Worm (Caenorhabditis elegans): ENCODE data around the gene mig-22.

mig-22 gene

DNA sequence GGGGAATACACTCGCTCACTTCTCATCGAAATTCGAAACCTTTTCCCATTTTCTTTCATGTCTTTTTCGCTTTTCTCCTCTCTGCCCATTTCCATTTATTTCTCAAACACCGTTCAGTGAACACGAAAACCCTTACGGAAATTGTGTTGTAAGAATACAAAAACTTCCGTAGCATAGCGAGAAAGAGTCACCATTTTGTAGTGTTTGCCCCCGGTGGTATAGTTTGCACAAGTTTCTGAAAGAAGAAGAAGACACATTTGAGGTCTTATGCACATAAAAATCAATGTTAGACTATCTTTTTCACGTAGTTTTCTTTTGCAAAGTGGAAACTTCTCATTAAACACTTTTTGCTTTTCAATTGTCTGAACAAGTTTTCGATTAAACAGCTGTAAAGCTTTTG lies 48.0 kb downstream of the mig-22 start:
- TF ChIP-seq ttx-3 (tag; optimal IDR thresholded peaks at IDR 0.05) (no peak), C38D4.7 (GFP tag; optimal IDR thresholded peaks at IDR 0.05) (no peak), tbx-7 (tag; optimal IDR thresholded peaks at IDR 0.05) (no peak), hlh-6 (tag; optimal IDR thresholded peaks at IDR 0.05) (no peak), sox-4 (tag; optimal IDR thresholded peaks at IDR 0.05) (no peak), ceh-30 (tag; optimal IDR thresholded peaks at IDR 0.05) (no peak), npax-4 (tag; optimal IDR thresholded peaks at IDR 0.05) (no peak), unc-86 (tag; optimal IDR thresholded peaks at IDR 0.05) (no peak), pag-3 (tag; optimal IDR thresholded peaks at IDR 0.05; ENCODE audit: borderline replicate concordance) (no peak), ceh-14 (tag; optimal IDR thresholded peaks at IDR 0.05) (no peak), elt-2 (tag; optimal IDR thresholded peaks at IDR 0.05) (no peak), ceh-9 (tag; optimal IDR thresholded peaks at IDR 0.05) (no peak), hlh-15 (tag; optimal IDR thresholded peaks at IDR 0.05) (no peak)

DNA sequence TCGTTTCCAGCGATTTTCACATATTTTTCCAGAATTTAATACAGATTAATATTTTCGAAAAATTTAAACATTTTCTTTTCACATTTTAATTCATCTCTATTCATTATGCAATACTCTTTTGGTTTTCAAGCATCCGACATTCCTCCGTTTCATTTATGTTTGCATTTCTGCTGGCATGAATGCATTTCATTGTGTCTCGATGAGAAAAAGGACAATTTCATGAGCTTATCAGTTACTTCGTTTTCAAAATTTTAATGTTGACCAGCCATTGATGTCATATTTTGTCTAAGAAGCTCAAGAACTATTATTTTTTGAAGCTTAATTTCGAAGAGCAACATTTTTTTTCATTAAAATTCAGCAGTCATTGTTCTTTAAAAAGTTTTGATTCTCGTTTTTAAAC lies 48.5 kb downstream of the mig-22 start:
- TF ChIP-seq elt-2 (tag; optimal IDR thresholded peaks at IDR 0.05) (no peak), gmeb-2 (tag; optimal IDR thresholded peaks at IDR 0.05) (no peak), pag-3 (tag; optimal IDR thresholded peaks at IDR 0.05; ENCODE audit: borderline replicate concordance) (no peak), K02D7.2 (tag; optimal IDR thresholded peaks at IDR 0.05) (no peak), eyg-1 (tag; optimal IDR thresholded peaks at IDR 0.05) (no peak), fkh-6 (tag; optimal IDR thresholded peaks at IDR 0.05) (no peak)

DNA sequence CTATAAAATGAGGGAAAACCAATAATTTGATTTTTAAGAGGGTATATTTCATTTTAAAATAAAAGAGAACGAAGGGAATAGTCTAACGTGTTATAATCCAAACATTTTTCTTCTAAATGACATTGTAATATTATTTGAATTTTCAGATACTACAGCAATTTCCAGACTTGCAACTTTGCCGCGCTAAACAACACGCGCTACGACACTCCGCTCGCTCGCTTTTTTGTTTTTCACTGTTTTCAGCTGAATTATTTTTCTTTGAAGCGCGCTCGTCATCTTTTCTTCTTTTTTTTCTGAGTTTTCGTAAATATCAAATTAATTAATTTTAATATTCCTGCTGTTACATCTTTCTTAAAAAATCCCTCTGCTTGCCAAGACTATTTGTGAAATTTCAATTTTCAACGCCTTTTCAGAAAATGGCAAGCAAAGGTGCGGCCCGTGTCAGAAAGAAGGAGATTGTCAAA lies 49.9 kb downstream of the mig-22 start, which contains the start of gene mrpl-11:
mrpl-11 (plus strand) TSS at position 414 of the 464 bp plus-strand sequence.
- no peak for TF ChIP-seq odd-2 (tag; optimal IDR thresholded peaks at IDR 0.05)
- TF ChIP-seq nhr-11 (tag; optimal IDR thresholded peaks at IDR 0.05): no peak
- no peak for TF ChIP-seq lin-11 (tag; optimal IDR thresholded peaks at IDR 0.05)
- no peak for TF ChIP-seq sdc-2 (tag; optimal IDR thresholded peaks at IDR 0.05)
- TF ChIP-seq unc-3 (GFP tag; conservative IDR thresholded peaks at IDR 0.05): no peak
- no peak for TF ChIP-seq unc-3 (tag; optimal IDR thresholded peaks at IDR 0.05)
- TF ChIP-seq Y22D7AL.16 (tag; optimal IDR thresholded peaks at IDR 0.05): no peak

DNA sequence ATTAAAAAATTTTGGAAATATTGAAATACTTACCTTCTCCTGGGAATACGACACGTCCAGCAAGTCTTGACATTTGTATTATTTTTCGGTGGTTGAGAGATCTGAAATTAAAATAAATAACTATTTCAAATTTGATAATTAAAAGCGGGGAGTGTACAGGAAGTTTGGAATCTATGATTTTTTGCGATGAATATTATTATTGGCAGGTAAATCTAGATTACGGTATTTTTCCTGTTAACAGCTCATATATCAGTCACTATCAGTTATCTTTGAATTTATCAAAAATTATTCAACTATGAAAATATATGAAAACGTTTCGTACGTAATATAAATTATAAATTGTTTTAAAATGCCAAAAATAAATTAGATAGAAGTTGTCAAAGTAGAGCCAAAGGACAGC lies 51.1 kb downstream of the mig-22 start, which contains the start of gene B0303.14:
B0303.14 (minus strand) TSS at position 101 of the 400 bp plus-strand sequence.
- no peak for TF ChIP-seq ceh-19 (GFP tag; optimal IDR thresholded peaks at IDR 0.05)
- no peak for TF ChIP-seq ref-2 (tag; optimal IDR thresholded peaks at IDR 0.05)
- TF ChIP-seq tbx-7 (tag; optimal IDR thresholded peaks at IDR 0.05): no peak
- TF ChIP-seq ceh-6 (GFP tag; optimal IDR thresholded peaks at IDR 0.05): no peak
- no peak for TF ChIP-seq unc-3 (GFP tag; conservative IDR thresholded peaks at IDR 0.05)
- TF ChIP-seq unc-3 (tag; optimal IDR thresholded peaks at IDR 0.05): no peak
- no peak for TF ChIP-seq ceh-22 (tag; optimal IDR thresholded peaks at IDR 0.05)
- no peak for TF ChIP-seq ztf-16 (tag; optimal IDR thresholded peaks at IDR 0.05)
- TF ChIP-seq unc-86 (tag; optimal IDR thresholded peaks at IDR 0.05): no peak
- no peak for TF ChIP-seq ceh-9 (tag; optimal IDR thresholded peaks at IDR 0.05)
